Worm (Caenorhabditis elegans) whole organism, L4 larva: Measurements from ENCODE around the gene cutl-11.

ENCODE experiments used
- Y105C5A.15 ChIP-seq: fragments of 200-800 bp; sonication (Bioruptor generic); IDR thresholded peaks from 2 replicates; pipeline ENCODE4 v1.3.6; 2022; ENCODE audit warnings: missing genetic modification characterization, missing compliant biosample characterization
- Y5F2A.4 ChIP-seq: fragments of 200-800 bp; sonication (Bioruptor generic); optimal IDR thresholded peaks from 2 replicates; lab custom pipeline; 2018; ENCODE audit warnings: mild to moderate bottlenecking, missing genetic modification characterization, missing compliant biosample characterization
- ceh-28 ChIP-seq: fragments of 150-350 bp; optimal IDR thresholded peaks from 2 replicates; lab custom pipeline; 2014; ENCODE audit warnings: missing biosample characterization, missing genetic modification reagents, missing genetic modification characterization
- ceh-82 ChIP-seq: sonication (generic microtip); optimal IDR thresholded peaks from 2 replicates; lab custom pipeline; 2017; ENCODE audit warnings: missing biosample characterization, missing genetic modification characterization
- daf-12 ChIP-seq: fragments of 150-350 bp; optimal IDR thresholded peaks from 2 replicates; lab custom pipeline; 2014; ENCODE audit warnings: missing biosample characterization, missing genetic modification reagents, missing genetic modification characterization
- mdl-1 ChIP-seq, 2 experiments: fragments of 150-350 bp in 1 of 2; sonication (generic microtip) in 1 of 2; optimal IDR thresholded peaks; 2 replicates each; lab custom pipeline; 2014 to 2017; ENCODE audit warnings: missing biosample characterization in 2 of 2, missing genetic modification characterization in 2 of 2
- nhr-11 ChIP-seq: fragments of 150-350 bp; optimal IDR thresholded peaks from 2 replicates; lab custom pipeline; 2014; ENCODE audit warnings: missing biosample characterization, missing genetic modification characterization
- nhr-76 ChIP-seq: fragments of 150-350 bp; optimal IDR thresholded peaks from 2 replicates; lab custom pipeline; 2014; ENCODE audit warnings: missing biosample characterization, missing genetic modification characterization
- rbr-2 ChIP-seq: sonication (generic microtip); optimal IDR thresholded peaks from 2 replicates; lab custom pipeline; 2016; ENCODE audit warnings: missing genotype, missing genetic modification characterization, missing compliant biosample characterization
- set-16 ChIP-seq: fragments of 200-800 bp; sonication (Bioruptor generic); IDR thresholded peaks from 2 replicates; pipeline ENCODE4 v1.3.6; 2022; ENCODE audit warnings: missing genetic modification reagents, missing genetic modification characterization, missing compliant biosample characterization

- TF ChIP-seq daf-12 (tag; lab: Kevin White, UChicago) (no peak), set-16 (no peak), mdl-1 (tag; optimal IDR thresholded peaks at IDR 0.05; lab: Kevin White, UChicago) (peak in 1 of 2 experiments; percentile 24), nhr-11 (tag; lab: Kevin White, UChicago) (no peak), ceh-82 (no peak), Y105C5A.15 (GFP tag; lab: Robert Waterston, UW) (no peak), ceh-28 (tag; lab: Kevin White, UChicago) (no peak), rbr-2 (tag; lab: Kevin White, UChicago) (no peak), nhr-76 (tag; lab: Kevin White, UChicago) (no peak), Y5F2A.4 (GFP tag; lab: Kevin White, UChicago) (no peak)
Measured at ce11 chrX:11693092-11693491, 42.4 kb upstream of the cutl-11 start, which contains the start of gene smcl-1.
